Fruit fly (Drosophila melanogaster) whole organism, wandering third instar larva: ENCODE measurements around the gene Suv3.
A peak's percentile ranks its signal among the peaks of the same experiment; 100 is the strongest.

Source experiments
- Abd-B ChIP-seq: fragments of >200 bp; optimal IDR thresholded peaks from 2 replicates; lab custom pipeline; 2017; ENCODE audit warnings: missing biosample characterization, missing genetic modification characterization
- CG32264 ChIP-seq: fragments of 200-800 bp; sonication (Bioruptor generic); optimal IDR thresholded peaks from 2 replicates; lab custom pipeline; 2016; ENCODE audit warnings: missing biosample characterization, missing genetic modification characterization
- CG9705 ChIP-seq: fragments of 200-800 bp; sonication (Bioruptor generic); optimal IDR thresholded peaks from 2 replicates; lab custom pipeline; 2018; ENCODE audit warnings: missing biosample characterization, mild to moderate bottlenecking, missing genetic modification characterization
- CrebA ChIP-seq: fragments of 200-800 bp; sonication (Bioruptor generic); optimal IDR thresholded peaks from 2 replicates; lab custom pipeline; 2016; ENCODE audit warnings: missing biosample characterization, mild to moderate bottlenecking, missing genetic modification characterization, borderline replicate concordance
- Dfd ChIP-seq: fragments of >200 bp; optimal IDR thresholded peaks from 2 replicates; lab custom pipeline; 2017; ENCODE audit warnings: missing biosample characterization, missing genetic modification characterization
- Dif ChIP-seq: fragments of 200-275, 200-300 bp; sonication (Bioruptor generic); optimal IDR thresholded peaks from 2 replicates; lab custom pipeline; 2018; ENCODE audit warnings: missing biosample characterization, missing genetic modification characterization; ENCODE audit not compliant: partially characterized antibody
- GATAd ChIP-seq: sonication (Bioruptor generic); optimal IDR thresholded peaks from 2 replicates; lab custom pipeline; 2016; ENCODE audit warnings: missing biosample characterization, missing genetic modification characterization
- HLH106 ChIP-seq: fragments of 200-800 bp; optimal IDR thresholded peaks from 3 replicates; lab custom pipeline; 2019; ENCODE audit warnings: missing biosample characterization, mild to moderate bottlenecking, missing genetic modification characterization, moderate library complexity
- Hr78 ChIP-seq: fragments of >200 bp; optimal IDR thresholded peaks from 2 replicates; lab custom pipeline; 2017; ENCODE audit warnings: missing biosample characterization, missing genetic modification characterization
- Hr83 ChIP-seq: fragments of 200-300 bp; sonication (Bioruptor generic); optimal IDR thresholded peaks from 2 replicates; lab custom pipeline; 2016; ENCODE audit warnings: missing biosample characterization, mild to moderate bottlenecking, missing genetic modification characterization, moderate library complexity; ENCODE audit not compliant: poor library complexity, severe bottlenecking
- Jra ChIP-seq: sonication (Bioruptor generic); optimal IDR thresholded peaks from 2 replicates; lab custom pipeline; 2016; ENCODE audit warnings: missing biosample characterization, missing genetic modification characterization
- N ChIP-seq: fragments of >200 bp; optimal IDR thresholded peaks from 2 replicates; lab custom pipeline; 2018; ENCODE audit warnings: missing biosample characterization, missing external identifiers, missing genetic modification characterization
- OdsH ChIP-seq: fragments of 200-800 bp; sonication (Bioruptor generic); optimal IDR thresholded peaks from 2 replicates; lab custom pipeline; 2016; ENCODE audit warnings: missing biosample characterization, mild to moderate bottlenecking, missing genetic modification characterization
- Rel ChIP-seq, 2 experiments: fragments of 200-800 bp; sonication (Bioruptor generic) in 1 of 2; optimal IDR thresholded peaks; 2 replicates in 1 of 2; 3 replicates in 1 of 2; lab custom pipeline; 2016 to 2019; ENCODE audit warnings: mild to moderate bottlenecking in 2 of 2, missing biosample characterization in 2 of 2, missing genetic modification characterization in 2 of 2, moderate library complexity in 1 of 2
- Sp1 ChIP-seq: fragments of 200-800 bp; sonication (Bioruptor generic); optimal IDR thresholded peaks from 3 replicates; lab custom pipeline; 2019; ENCODE audit warnings: missing biosample characterization, mild to moderate bottlenecking, missing genetic modification characterization, moderate library complexity
- Vsx2 ChIP-seq: fragments of 200-300, 225-300 bp; sonication (Bioruptor generic); optimal IDR thresholded peaks from 2 replicates; lab custom pipeline; 2018; ENCODE audit warnings: missing biosample characterization, missing genetic modification characterization; ENCODE audit not compliant: partially characterized antibody
- br ChIP-seq: fragments of 200-800 bp; sonication (Bioruptor generic); optimal IDR thresholded peaks from 2 replicates; lab custom pipeline; 2016; ENCODE audit warnings: missing biosample characterization, missing genetic modification characterization
- brk ChIP-seq: fragments of 200-800 bp; sonication (Bioruptor generic); optimal IDR thresholded peaks from 2 replicates; lab custom pipeline; 2016; ENCODE audit warnings: missing biosample characterization, mild to moderate bottlenecking, missing genetic modification characterization
- dl ChIP-seq, 2 experiments: fragments of 175-275, 200-275 bp in 1 of 2; fragments of 200-275 bp in 1 of 2; sonication (Bioruptor generic); optimal IDR thresholded peaks; lab custom pipeline; 2018; ENCODE audit warnings: mild to moderate bottlenecking in 2 of 2, missing biosample characterization in 2 of 2, missing genetic modification characterization in 2 of 2, moderate library complexity in 2 of 2; ENCODE audit not compliant: partially characterized antibody in 2 of 2, insufficient read depth in 1 of 2
- dmrt93B ChIP-seq: fragments of 200-800 bp; sonication (Bioruptor generic); optimal IDR thresholded peaks from 2 replicates; lab custom pipeline; 2018; ENCODE audit warnings: missing biosample characterization, mild to moderate bottlenecking, missing genetic modification characterization
- ey ChIP-seq: fragments of 200-800 bp; sonication (Bioruptor generic); optimal IDR thresholded peaks from 2 replicates; lab custom pipeline; 2016; ENCODE audit warnings: missing biosample characterization, missing genetic modification characterization
- foxo ChIP-seq, 2 experiments: fragments of 200-800 bp; sonication (Bioruptor generic); optimal IDR thresholded peaks; 2 replicates in 1 of 2; 3 replicates in 1 of 2; lab custom pipeline; 2016 to 2017; ENCODE audit warnings: missing biosample characterization in 2 of 2, missing genetic modification characterization in 2 of 2
- fru ChIP-seq: fragments of 200-800 bp; sonication (Bioruptor generic); optimal IDR thresholded peaks from 3 replicates; lab custom pipeline; 2016; ENCODE audit warnings: missing biosample characterization, mild to moderate bottlenecking, missing genetic modification characterization
- h ChIP-seq: fragments of 200-800 bp; sonication (Bioruptor generic); optimal IDR thresholded peaks from 3 replicates; lab custom pipeline; 2016; ENCODE audit warnings: missing biosample characterization, mild to moderate bottlenecking, missing genetic modification characterization
- jim ChIP-seq: fragments of 175-275, 200-325 bp; sonication (Bioruptor generic); optimal IDR thresholded peaks from 2 replicates; lab custom pipeline; 2016; ENCODE audit warnings: missing biosample characterization, mild to moderate bottlenecking, missing genetic modification characterization
- lola ChIP-seq: fragments of >200 bp; optimal IDR thresholded peaks from 2 replicates; lab custom pipeline; 2017; ENCODE audit warnings: missing biosample characterization, missing genetic modification characterization
- pan ChIP-seq: fragments of >200 bp; optimal IDR thresholded peaks from 2 replicates; lab custom pipeline; 2017
- psq ChIP-seq: fragments of 200-800 bp; sonication (Bioruptor generic); optimal IDR thresholded peaks from 3 replicates; lab custom pipeline; 2017; ENCODE audit warnings: missing biosample characterization, mild to moderate bottlenecking, missing genetic modification characterization, moderate library complexity
- rgr ChIP-seq: fragments of 200-800 bp; sonication (Bioruptor generic); optimal IDR thresholded peaks from 3 replicates; lab custom pipeline; 2016; ENCODE audit warnings: missing biosample characterization, mild to moderate bottlenecking, missing genetic modification characterization
- sv ChIP-seq: fragments of 200-800 bp; sonication (Bioruptor generic); optimal IDR thresholded peaks from 3 replicates; lab custom pipeline; 2016; ENCODE audit warnings: missing biosample characterization, missing genetic modification characterization
- tai ChIP-seq: sonication (Bioruptor generic); optimal IDR thresholded peaks from 2 replicates; lab custom pipeline; 2016; ENCODE audit warnings: missing biosample characterization, missing genetic modification characterization
- usp ChIP-seq: fragments of >200 bp; optimal IDR thresholded peaks from 2 replicates; lab custom pipeline; 2017; ENCODE audit warnings: missing biosample characterization, missing genetic modification characterization
- woc ChIP-seq: sonication (Bioruptor generic); optimal IDR thresholded peaks from 2 replicates; lab custom pipeline; 2016; ENCODE audit warnings: missing biosample characterization, mild to moderate bottlenecking, missing genetic modification characterization

Suv3 gene

dm6 chr3R:4282207-4282606 lies 29.1 kb upstream of the Suv3 start:
- TF ChIP-seq Dfd (no peak), HLH106 (tag; lab: Kevin White, UChicago) (no peak)

dm6 chr3R:4284376-4284953 lies 26.9 kb upstream of the Suv3 start:
- TF ChIP-seq GATAd (no peak), brk (GFP tag; lab: Kevin White, UChicago) (no peak), Hr78 (GFP tag; lab: Kevin White, UChicago) (no peak), CG9705 (no peak), dl (GFP tag; optimal IDR thresholded peaks at IDR 0.05; lab: Kevin White, UChicago; ENCODE audit: insufficient read depth in 1 of 2, partially characterized antibody in 2 of 2) (no peak), ey (no peak)
- TF ChIP-seq, all 38 proteins: peak for 0

dm6 chr3R:4291289-4291688 lies 20.1 kb upstream of the Suv3 start:
- TF ChIP-seq jim (no peak), Dif (GFP tag; lab: Kevin White, UChicago) (no peak), N (GFP tag; lab: Kevin White, UChicago) (no peak), Vsx2 (peak; percentile 56)
- TF ChIP-seq, all 38 proteins: peak for 1

- TF ChIP-seq OdsH (no peak), h (GFP tag; lab: Kevin White, UChicago) (no peak), brk (GFP tag; lab: Kevin White, UChicago) (no peak), Jra (GFP tag; lab: Kevin White, UChicago) (no peak), Sp1 (GFP tag; lab: Kevin White, UChicago) (no peak), tai (no peak), CG32264 (no peak), HLH106 (tag; lab: Kevin White, UChicago) (no peak), jim (no peak), usp (GFP tag; lab: Kevin White, UChicago) (no peak), Abd-B (GFP tag; lab: Kevin White, UChicago) (no peak), CrebA (GFP tag; lab: Kevin White, UChicago) (no peak), lola (GFP tag; lab: Kevin White, UChicago) (no peak), woc (GFP tag; lab: Kevin White, UChicago) (no peak), rgr (GFP tag; lab: Kevin White, UChicago) (no peak), pan (lab: Kevin White, UChicago) (no peak), dmrt93B (GFP tag; lab: Kevin White, UChicago) (no peak)
Measured at dm6 chr3R:4292185-4292584, 19.2 kb upstream of the Suv3 start.

- TF ChIP-seq foxo (GFP tag; optimal IDR thresholded peaks at IDR 0.05; lab: Kevin White, UChicago): no peak
- no peak for TF ChIP-seq psq
- TF ChIP-seq HLH106 (tag; lab: Kevin White, UChicago): no peak
- no peak for TF ChIP-seq sv
- TF ChIP-seq h (GFP tag; lab: Kevin White, UChicago): no peak
- no peak for TF ChIP-seq Abd-B (GFP tag; lab: Kevin White, UChicago)
- TF ChIP-seq pan (lab: Kevin White, UChicago): no peak
- TF ChIP-seq woc (GFP tag; lab: Kevin White, UChicago): no peak
- TF ChIP-seq CG9705: no peak
- TF ChIP-seq lola (GFP tag; lab: Kevin White, UChicago): no peak
- no peak for TF ChIP-seq dmrt93B (GFP tag; lab: Kevin White, UChicago)
- TF ChIP-seq CrebA (GFP tag; lab: Kevin White, UChicago): no peak
- TF ChIP-seq rgr (GFP tag; lab: Kevin White, UChicago): no peak
- no peak for TF ChIP-seq br
- TF ChIP-seq jim: no peak
- TF ChIP-seq fru (GFP tag; lab: Kevin White, UChicago): no peak
- TF ChIP-seq Rel (GFP tag; optimal IDR thresholded peaks at IDR 0.05; lab: Kevin White, UChicago): no peak
- TF ChIP-seq Rel (tag; optimal IDR thresholded peaks at IDR 0.05; lab: Kevin White, UChicago): no peak
- TF ChIP-seq Jra (GFP tag; lab: Kevin White, UChicago): no peak
- TF ChIP-seq Hr83 (GFP tag; lab: Kevin White, UChicago): no peak
Measured at dm6 chr3R:4294689-4295088, 16.7 kb upstream of the Suv3 start, which contains the start of gene Nepl11. TSS of gene Nepl11 (minus strand) at chr3R:4294840.
